Worm (Caenorhabditis elegans) whole organism, L2 larva: ENCODE results near the gene T05A7.1.

Experiments
- C34F6.9 ChIP-seq: fragments of 150-350 bp; optimal IDR thresholded peaks from 2 replicates; lab custom pipeline; 2014; ENCODE audit warnings: missing biosample characterization, missing genetic modification characterization
- R02D3.7 ChIP-seq: fragments of 150-350 bp; optimal IDR thresholded peaks from 2 replicates; lab custom pipeline; 2014; ENCODE audit warnings: missing biosample characterization, missing genetic modification characterization
- ZK546.5 ChIP-seq: sonication (generic microtip); optimal IDR thresholded peaks from 2 replicates; lab custom pipeline; 2017; ENCODE audit warnings: missing biosample characterization, missing genetic modification characterization
- alr-1 ChIP-seq: fragments of 150-350 bp; optimal IDR thresholded peaks from 2 replicates; lab custom pipeline; 2014; ENCODE audit warnings: missing biosample characterization, missing genetic modification characterization
- aly-2 ChIP-seq: fragments of 150-350 bp; optimal IDR thresholded peaks from 2 replicates; lab custom pipeline; 2014; ENCODE audit warnings: missing biosample characterization, missing genetic modification characterization
- ama-1 ChIP-seq: fragments of 150-350 bp; optimal IDR thresholded peaks from 2 replicates; lab custom pipeline; 2018; ENCODE audit warnings: inconsistent platforms
- ceh-16 ChIP-seq: fragments of 150-350 bp; optimal IDR thresholded peaks from 2 replicates; lab custom pipeline; 2014; ENCODE audit warnings: missing biosample characterization, missing genetic modification characterization
- ceh-82 ChIP-seq: fragments of 150-350 bp; optimal IDR thresholded peaks from 2 replicates; lab custom pipeline; 2014; ENCODE audit warnings: missing biosample characterization, missing genetic modification characterization
- crh-2 ChIP-seq: sonication (generic microtip); optimal IDR thresholded peaks from 2 replicates; lab custom pipeline; 2017; ENCODE audit warnings: missing biosample characterization, missing genetic modification characterization
- dmd-4 ChIP-seq: sonication (generic microtip); optimal IDR thresholded peaks from 2 replicates; lab custom pipeline; 2017; ENCODE audit warnings: missing biosample characterization, missing genetic modification characterization
- egl-27 ChIP-seq: sonication (generic microtip); optimal IDR thresholded peaks from 3 replicates; lab custom pipeline; 2017; ENCODE audit warnings: missing biosample characterization, missing genetic modification reagents, missing genetic modification characterization
- elt-1 ChIP-seq: fragments of 150-350 bp; optimal IDR thresholded peaks from 2 replicates; lab custom pipeline; 2014; ENCODE audit warnings: missing biosample characterization, missing genetic modification characterization
- elt-3 ChIP-seq: sonication (generic microtip); optimal IDR thresholded peaks from 2 replicates; lab custom pipeline; 2017; ENCODE audit warnings: missing biosample characterization, missing genetic modification characterization
- fos-1 ChIP-seq: fragments of 150-350 bp; optimal IDR thresholded peaks from 2 replicates; lab custom pipeline; 2014; ENCODE audit warnings: missing biosample characterization, missing genetic modification characterization
- gmeb-1 ChIP-seq: fragments of 150-350 bp; optimal IDR thresholded peaks from 2 replicates; lab custom pipeline; 2014; ENCODE audit warnings: missing biosample characterization, missing genetic modification characterization
- lin-11 ChIP-seq: fragments of 150-350 bp; sonication (generic microtip); optimal IDR thresholded peaks from 2 replicates; lab custom pipeline; 2014; ENCODE audit warnings: missing biosample characterization, missing genetic modification characterization, inconsistent platforms, mixed read lengths
- lin-39 ChIP-seq: fragments of 150-350 bp; optimal IDR thresholded peaks from 2 replicates; lab custom pipeline; 2014; ENCODE audit warnings: missing biosample characterization, missing genetic modification reagents, missing genetic modification characterization
- lsy-2 ChIP-seq, 2 experiments: fragments of 150-350 bp in 1 of 2; sonication (generic microtip) in 1 of 2; optimal IDR thresholded peaks; 2 replicates each; lab custom pipeline; 2014 to 2017; ENCODE audit warnings: missing biosample characterization in 2 of 2, missing genetic modification characterization in 2 of 2
- mab-5 ChIP-seq: fragments of 150-350 bp; optimal IDR thresholded peaks from 2 replicates; lab custom pipeline; 2014; ENCODE audit warnings: missing biosample characterization, missing genetic modification characterization
- mbf-1 ChIP-seq: sonication (generic microtip); optimal IDR thresholded peaks from 2 replicates; lab custom pipeline; 2017; ENCODE audit warnings: missing biosample characterization, missing genetic modification characterization
- nhr-10 ChIP-seq: sonication (generic microtip); optimal IDR thresholded peaks from 2 replicates; lab custom pipeline; 2017; ENCODE audit warnings: missing biosample characterization, missing genetic modification characterization
- nhr-11 ChIP-seq: fragments of 150-350 bp; optimal IDR thresholded peaks from 2 replicates; lab custom pipeline; 2014; ENCODE audit warnings: missing biosample characterization, missing genetic modification characterization
- nhr-129 ChIP-seq: fragments of 150-350 bp; optimal IDR thresholded peaks from 2 replicates; lab custom pipeline; 2014; ENCODE audit warnings: missing biosample characterization, missing genetic modification characterization
- nhr-21 ChIP-seq: fragments of 150-350 bp; optimal IDR thresholded peaks from 2 replicates; lab custom pipeline; 2014; ENCODE audit warnings: missing biosample characterization, missing genetic modification characterization
- nhr-23 ChIP-seq: fragments of 150-350 bp; optimal IDR thresholded peaks from 2 replicates; lab custom pipeline; 2014; ENCODE audit warnings: missing biosample characterization, missing genetic modification reagents, missing genetic modification characterization
- nhr-237 ChIP-seq: fragments of 150-350 bp; optimal IDR thresholded peaks from 2 replicates; lab custom pipeline; 2014; ENCODE audit warnings: missing biosample characterization, missing genetic modification characterization
- nhr-6 ChIP-seq: fragments of 150-350 bp; optimal IDR thresholded peaks from 2 replicates; lab custom pipeline; 2014; ENCODE audit warnings: missing biosample characterization, missing genetic modification characterization
- nhr-77 ChIP-seq: fragments of 150-350 bp; optimal IDR thresholded peaks from 2 replicates; lab custom pipeline; 2014; ENCODE audit warnings: missing biosample characterization, missing genetic modification characterization
- sem-4 ChIP-seq: fragments of 150-350 bp; optimal IDR thresholded peaks from 2 replicates; lab custom pipeline; 2014; ENCODE audit warnings: missing biosample characterization, missing genetic modification reagents, missing genetic modification characterization
- skn-1 ChIP-seq: sonication (generic microtip); optimal IDR thresholded peaks from 2 replicates; lab custom pipeline; 2017; ENCODE audit warnings: missing biosample characterization, missing genetic modification characterization
- sma-3 ChIP-seq: sonication (generic microtip); optimal IDR thresholded peaks from 2 replicates; lab custom pipeline; 2016; ENCODE audit warnings: missing genetic modification reagents, missing genetic modification characterization, missing compliant biosample characterization
- unc-55 ChIP-seq: fragments of 150-350 bp; sonication (generic microtip); optimal IDR thresholded peaks from 3 replicates; lab custom pipeline; 2014; ENCODE audit warnings: missing biosample characterization, missing genetic modification reagents, missing genetic modification characterization
- unc-62 ChIP-seq: fragments of 150-350 bp; optimal IDR thresholded peaks from 2 replicates; lab custom pipeline; 2014; ENCODE audit warnings: missing biosample characterization, missing genetic modification reagents, missing genetic modification characterization
- zag-1 ChIP-seq: fragments of 150-350 bp; optimal IDR thresholded peaks from 2 replicates; lab custom pipeline; 2014; ENCODE audit warnings: missing biosample characterization, missing genetic modification characterization
- ztf-1 ChIP-seq: fragments of 200-800 bp; sonication (Bioruptor generic); conservative IDR thresholded peaks from 2 replicates; pipeline ENCODE4 v1.3.6; 2022; ENCODE audit warnings: missing genetic modification characterization, missing compliant biosample characterization
- ztf-11 ChIP-seq: sonication (generic microtip); optimal IDR thresholded peaks from 2 replicates; lab custom pipeline; 2017; ENCODE audit warnings: missing biosample characterization, missing genetic modification characterization
- ztf-4 ChIP-seq: fragments of 150-350 bp; optimal IDR thresholded peaks from 2 replicates; lab custom pipeline; 2014; ENCODE audit warnings: missing biosample characterization, missing genetic modification characterization

Gene T05A7.1

DNA sequence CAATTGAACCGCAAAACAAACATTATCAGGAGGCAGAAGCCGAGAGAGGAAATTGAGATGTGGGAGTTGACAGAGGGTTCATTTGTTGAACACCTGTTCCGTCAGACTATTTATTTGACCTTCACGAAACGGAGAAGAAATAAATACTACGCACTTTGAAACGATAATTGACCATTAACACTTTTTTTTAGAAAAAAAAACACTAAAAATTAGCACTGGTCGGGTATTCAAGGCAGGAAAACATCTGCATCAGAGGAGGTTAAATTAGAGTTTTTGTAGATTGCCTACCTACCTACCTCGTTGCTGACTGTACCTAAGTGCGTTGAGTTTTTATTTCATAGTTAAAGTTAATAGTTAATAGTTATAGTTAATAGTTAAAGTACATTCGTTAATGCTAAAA, 27.9 kb upstream of the T05A7.1 start:
- no peak for TF ChIP-seq nhr-237 (tag; lab: Kevin White, UChicago)
- TF ChIP-seq ama-1 (lab: Kevin White, UChicago): no peak
- no peak for TF ChIP-seq lin-39 (tag; lab: Kevin White, UChicago)
- no peak for TF ChIP-seq nhr-77 (tag; lab: Kevin White, UChicago)
- TF ChIP-seq sma-3 (GFP tag; lab: Kevin White, UChicago): no peak

DNA sequence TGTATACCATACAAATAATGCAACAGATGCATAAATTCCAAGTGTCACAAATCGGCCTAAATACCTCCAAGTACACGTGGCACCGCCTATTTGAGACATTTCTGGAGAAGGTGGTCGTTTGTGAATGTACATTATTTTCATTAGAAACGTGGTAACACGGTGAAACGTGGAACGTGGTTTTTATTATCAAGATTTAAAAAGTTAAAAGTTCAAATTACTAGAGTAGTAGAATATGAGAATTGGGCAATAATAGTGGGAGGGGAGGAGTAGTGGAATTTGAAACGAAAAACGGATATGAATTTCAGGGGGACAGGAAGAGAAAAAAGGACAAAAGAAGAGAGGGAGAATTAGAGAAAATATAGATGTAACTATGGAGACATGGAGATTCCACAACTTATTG, 22.2 kb upstream of the T05A7.1 start, which contains the start of gene fut-6:
Gene fut-6 (minus strand): TSS at position 101 of the 400 bp plus-strand sequence.
- TF ChIP-seq lin-39 (tag; lab: Kevin White, UChicago) (no peak), nhr-10 (no peak)

DNA sequence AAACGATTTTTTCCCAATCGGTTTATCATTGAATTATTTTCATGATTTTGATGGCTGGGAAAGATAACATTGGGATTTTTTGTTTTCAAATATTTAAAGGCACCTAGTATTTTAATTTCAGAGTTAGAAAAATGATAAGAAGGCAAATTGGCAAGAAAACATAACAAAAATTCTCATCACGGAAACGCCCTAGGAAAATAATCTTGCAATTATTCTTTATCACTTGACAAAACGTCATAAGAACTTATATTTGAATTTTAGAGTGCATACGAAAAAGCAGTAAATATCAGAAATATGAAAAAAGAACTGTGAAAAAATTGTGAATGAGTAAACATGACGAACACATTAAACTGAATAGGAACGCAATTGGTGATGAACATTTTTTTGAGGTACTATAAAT, 20.6 kb upstream of the T05A7.1 start:
- peak; percentile 49 for TF ChIP-seq fos-1 (tag; lab: Kevin White, UChicago)
- TF ChIP-seq zag-1 (tag; lab: Kevin White, UChicago): no peak
- no peak for TF ChIP-seq unc-55 (GFP tag; lab: Kevin White, UChicago)

DNA sequence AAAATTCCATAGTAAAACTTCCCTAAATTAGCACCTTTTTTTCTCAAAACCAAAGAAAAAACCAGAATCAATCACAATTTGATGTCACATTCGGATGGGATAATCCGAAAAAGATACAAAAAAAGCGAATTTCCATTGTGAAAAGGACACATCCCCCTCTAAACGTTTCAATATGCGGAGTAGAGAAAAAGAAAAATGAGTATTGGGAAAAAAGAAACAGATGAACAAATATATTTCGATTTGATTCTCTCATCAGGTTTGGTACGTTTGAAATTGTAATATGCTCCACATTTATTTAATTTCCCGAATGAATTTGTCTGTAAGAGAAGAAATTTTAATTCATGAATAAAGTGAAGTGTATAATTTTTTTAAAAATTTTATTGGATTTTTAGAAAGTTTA, 19.8 kb upstream of the T05A7.1 start:
- TF ChIP-seq unc-62 (no peak), nhr-129 (tag; lab: Kevin White, UChicago) (no peak), egl-27 (tag; lab: Kevin White, UChicago) (no peak), ztf-11 (tag; lab: Kevin White, UChicago) (no peak), ztf-4 (tag; lab: Kevin White, UChicago) (no peak), ztf-1 (GFP tag; lab: Robert Waterston, UW) (no peak), C34F6.9 (tag; lab: Kevin White, UChicago) (no peak), R02D3.7 (tag; lab: Kevin White, UChicago) (no peak), elt-1 (tag; lab: Kevin White, UChicago) (no peak), unc-55 (GFP tag; lab: Kevin White, UChicago) (no peak), nhr-237 (tag; lab: Kevin White, UChicago) (no peak), gmeb-1 (tag; lab: Kevin White, UChicago) (no peak), nhr-21 (tag; lab: Kevin White, UChicago) (no peak), zag-1 (tag; lab: Kevin White, UChicago) (no peak), elt-3 (tag; lab: Kevin White, UChicago) (no peak), nhr-11 (tag; lab: Kevin White, UChicago) (no peak)
- TF ChIP-seq, all 48 proteins: peak for 0

DNA sequence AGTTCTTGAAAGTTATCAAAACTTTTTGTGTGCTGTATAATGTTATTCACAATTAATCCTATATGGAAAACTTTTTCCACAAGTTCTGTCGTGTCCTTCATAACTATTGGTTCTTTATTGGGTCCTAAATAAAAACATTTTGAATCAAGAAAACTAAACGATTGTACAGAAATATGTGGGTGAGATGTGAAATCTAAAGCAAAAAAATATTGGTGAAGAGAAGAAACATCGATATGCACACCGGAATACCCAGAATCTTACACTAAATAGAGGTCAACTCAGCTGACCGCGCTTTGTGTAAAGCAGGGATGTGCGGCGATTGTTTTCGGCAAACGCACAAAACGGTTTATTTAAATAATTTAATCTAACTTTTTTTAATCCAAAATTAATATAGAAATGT, 16.7 kb upstream of the T05A7.1 start, which contains the start of gene T05A7.13:
Gene T05A7.13 (minus strand): TSS at position 101 of the 400 bp plus-strand sequence.
- TF ChIP-seq zag-1 (tag; lab: Kevin White, UChicago) (no peak), skn-1 (tag; lab: Kevin White, UChicago) (no peak), ceh-16 (tag; lab: Kevin White, UChicago) (no peak), alr-1 (tag; lab: Kevin White, UChicago) (no peak), unc-62 (no peak), lin-11 (no peak), gmeb-1 (tag; lab: Kevin White, UChicago) (no peak), crh-2 (tag; lab: Kevin White, UChicago) (no peak), R02D3.7 (tag; lab: Kevin White, UChicago) (no peak), mbf-1 (tag; lab: Kevin White, UChicago) (no peak), nhr-6 (tag; lab: Kevin White, UChicago) (no peak), egl-27 (tag; lab: Kevin White, UChicago) (no peak), mab-5 (tag; lab: Kevin White, UChicago) (no peak), ceh-82 (tag; lab: Kevin White, UChicago) (no peak), aly-2 (tag; lab: Kevin White, UChicago) (no peak), ZK546.5 (tag; lab: Kevin White, UChicago) (no peak), ama-1 (lab: Kevin White, UChicago) (no peak)

DNA sequence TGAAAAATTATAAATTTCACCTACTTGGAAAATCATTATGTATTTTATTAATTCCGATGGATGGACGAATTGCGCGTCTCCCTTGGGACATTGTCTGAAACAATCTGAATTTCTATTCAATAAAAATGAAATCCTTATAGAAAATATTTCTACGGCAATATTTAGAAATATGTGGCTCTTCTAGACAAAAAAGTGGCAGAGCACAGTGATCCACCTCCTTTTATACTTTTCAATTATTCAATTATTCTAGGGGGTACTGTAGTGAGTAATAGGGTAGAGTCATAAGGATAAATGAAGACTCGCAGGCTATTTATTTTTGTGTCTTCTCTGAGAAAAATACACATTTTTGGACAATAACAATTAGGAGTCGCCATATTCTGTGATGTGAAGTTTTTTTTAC, 14.8 kb upstream of the T05A7.1 start, which contains the start of gene T05A7.12:
Gene T05A7.12 (minus strand): TSS at position 101 of the 400 bp plus-strand sequence.
- TF ChIP-seq nhr-21 (tag; lab: Kevin White, UChicago) (no peak), nhr-23 (no peak), ZK546.5 (tag; lab: Kevin White, UChicago) (no peak), mbf-1 (tag; lab: Kevin White, UChicago) (no peak), nhr-11 (tag; lab: Kevin White, UChicago) (no peak), lsy-2 (tag; optimal IDR thresholded peaks at IDR 0.05; lab: Kevin White, UChicago) (no peak), R02D3.7 (tag; lab: Kevin White, UChicago) (no peak), dmd-4 (tag; lab: Kevin White, UChicago) (no peak), gmeb-1 (tag; lab: Kevin White, UChicago) (no peak), sem-4 (tag; lab: Kevin White, UChicago) (no peak), egl-27 (tag; lab: Kevin White, UChicago) (no peak)
